Worm (Caenorhabditis elegans): ENCODE data around the gene Y73B6A.3.

Gene Y73B6A.3

DNA sequence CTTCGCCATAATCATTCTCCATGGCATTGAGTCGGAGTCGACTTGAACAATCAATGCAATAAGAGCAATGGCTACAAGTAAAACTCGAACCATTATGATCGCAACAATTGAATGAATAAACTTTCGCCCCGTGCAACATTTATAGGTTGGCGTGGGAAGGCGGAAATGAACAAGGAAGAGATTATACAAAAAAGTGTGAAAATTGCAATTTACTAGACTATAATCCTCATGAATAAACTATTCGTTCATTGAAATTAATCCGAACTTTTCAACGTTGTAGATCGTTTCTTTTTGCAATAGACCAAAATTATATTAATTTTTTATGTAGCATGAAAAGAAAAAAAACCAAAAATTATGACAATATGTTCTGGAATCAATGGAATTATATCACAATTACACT lies at the start of gene Y73B6A.3:
Gene Y73B6A.3 (minus strand): TSS at position 101 of the 400 bp plus-strand sequence.
- TF ChIP-seq nhr-111 (GFP tag; optimal IDR thresholded peaks at IDR 0.05): no peak
- no peak for TF ChIP-seq ceh-62 (tag; optimal IDR thresholded peaks at IDR 0.05)
- TF ChIP-seq lin-13 (GFP tag; optimal IDR thresholded peaks at IDR 0.05): no peak
- TF ChIP-seq dve-1 (tag; optimal IDR thresholded peaks at IDR 0.05; ENCODE audit: insufficient read depth): no peak
- TF ChIP-seq egl-43 (GFP tag; IDR thresholded peaks at IDR 0.05): no peak
- TF ChIP-seq nhr-77 (tag; optimal IDR thresholded peaks at IDR 0.05): no peak
- TF ChIP-seq aly-2 (tag; optimal IDR thresholded peaks at IDR 0.05): no peak
- no peak for TF ChIP-seq spr-1 (tag; optimal IDR thresholded peaks at IDR 0.05)
- no peak for TF ChIP-seq unc-130 (GFP tag; optimal IDR thresholded peaks at IDR 0.05)
- no peak for TF ChIP-seq Y48G9A.11 (GFP tag; IDR thresholded peaks at IDR 0.05)
- TF ChIP-seq rbr-2 (tag; optimal IDR thresholded peaks at IDR 0.05): no peak
- no peak for TF ChIP-seq snpc-1.2 (GFP tag; IDR thresholded peaks at IDR 0.05)
- no peak for TF ChIP-seq ZK546.5 (tag; optimal IDR thresholded peaks at IDR 0.05)
- no peak for TF ChIP-seq saeg-2 (GFP tag; IDR thresholded peaks at IDR 0.05)
- no peak for TF ChIP-seq vab-7 (GFP tag; IDR thresholded peaks at IDR 0.05)
- no peak for TF ChIP-seq Y105C5A.15 (GFP tag; IDR thresholded peaks at IDR 0.05)

- peak in 1 of 2 experiments; percentile 76 for TF ChIP-seq lsy-2 (tag; optimal IDR thresholded peaks at IDR 0.05)
- no peak for TF ChIP-seq zip-11 (GFP tag; IDR thresholded peaks at IDR 0.05)
- no peak for TF ChIP-seq sdz-12 (GFP tag; optimal IDR thresholded peaks at IDR 0.05)
- TF ChIP-seq nhr-42 (GFP tag; IDR thresholded peaks at IDR 0.05): no peak
- no peak for TF ChIP-seq unc-39 (tag; optimal IDR thresholded peaks at IDR 0.05)
- TF ChIP-seq zip-2 (tag; optimal IDR thresholded peaks at IDR 0.05): no peak
- no peak for TF ChIP-seq daf-19 (GFP tag; conservative IDR thresholded peaks at IDR 0.05)
- no peak for TF ChIP-seq duxl-1 (tag; optimal IDR thresholded peaks at IDR 0.05; ENCODE audit: poor library complexity)
- no peak for TF ChIP-seq cey-2 (tag; optimal IDR thresholded peaks at IDR 0.05; ENCODE audit: borderline replicate concordance, insufficient read depth)
- TF ChIP-seq ama-1 (optimal IDR thresholded peaks at IDR 0.05): peak; percentile 34
- no peak for TF ChIP-seq php-3 (GFP tag; IDR thresholded peaks at IDR 0.05)
- no peak for TF ChIP-seq nhr-111 (GFP tag; optimal IDR thresholded peaks at IDR 0.05)
- TF ChIP-seq zag-1 (tag; optimal IDR thresholded peaks at IDR 0.05): no peak
- no peak for TF ChIP-seq lim-7 (GFP tag; IDR thresholded peaks at IDR 0.05)
- no peak for TF ChIP-seq zfp-3 (GFP tag; conservative IDR thresholded peaks at IDR 0.05)
- no peak for TF ChIP-seq vab-7 (GFP tag; IDR thresholded peaks at IDR 0.05)
- TF ChIP-seq mdl-1 (tag; optimal IDR thresholded peaks at IDR 0.05): peak in 1 of 2 experiments; percentile 27
- no peak for TF ChIP-seq ces-1 (GFP tag; optimal IDR thresholded peaks at IDR 0.05)
- TF ChIP-seq nhr-10 (tag; optimal IDR thresholded peaks at IDR 0.05): no peak
- no peak for TF ChIP-seq F10B5.3 (tag; optimal IDR thresholded peaks at IDR 0.05)
- TF ChIP-seq aha-1 (tag): peak; percentile 98
- TF ChIP-seq zfp-2 (tag; optimal IDR thresholded peaks at IDR 0.05): no peak
- no peak for TF ChIP-seq fkh-10 (GFP tag; optimal IDR thresholded peaks at IDR 0.05)
- TF ChIP-seq lin-39 (tag; optimal IDR thresholded peaks at IDR 0.05): no peak
- TF ChIP-seq ceh-32 (tag; optimal IDR thresholded peaks at IDR 0.05; ENCODE audit: poor library complexity): no peak
- no peak for TF ChIP-seq gei-8 (GFP tag; optimal IDR thresholded peaks at IDR 0.05)
- TF ChIP-seq ZK337.2 (GFP tag; IDR thresholded peaks at IDR 0.05): no peak
- peak; percentile 48 for TF ChIP-seq set-16 (GFP tag; IDR thresholded peaks at IDR 0.05)
- TF ChIP-seq ceh-20 (GFP tag; IDR thresholded peaks at IDR 0.05): peak; percentile 54; the same call in 1 of the 2 replicates
- no peak for TF ChIP-seq aly-2 (tag; optimal IDR thresholded peaks at IDR 0.05)
- TF ChIP-seq mes-2 (tag; optimal IDR thresholded peaks at IDR 0.05; ENCODE audit: poor library complexity, severe bottlenecking): peak; percentile 68
- no peak for TF ChIP-seq unc-130 (GFP tag; optimal IDR thresholded peaks at IDR 0.05)
- TF ChIP-seq hlh-11 (tag; optimal IDR thresholded peaks at IDR 0.05): peak; percentile 90
- no peak for TF ChIP-seq daf-8 (GFP tag; IDR thresholded peaks at IDR 0.05)
- TF ChIP-seq jun-1 (tag; optimal IDR thresholded peaks at IDR 0.05): no peak
- peak; percentile 37 for TF ChIP-seq lin-13 (GFP tag; optimal IDR thresholded peaks at IDR 0.05)
- no peak for TF ChIP-seq nhr-77 (tag; optimal IDR thresholded peaks at IDR 0.05)
- TF ChIP-seq skn-1 (tag; optimal IDR thresholded peaks at IDR 0.05): no peak
- TF ChIP-seq nhr-41 (GFP tag; IDR thresholded peaks at IDR 0.05): no peak
- TF ChIP-seq madf-5 (GFP tag; IDR thresholded peaks at IDR 0.05): no peak
Observed at ce11 chrIV:6785873-6786272, 45.8 kb upstream of the Y73B6A.3 start.

Measured in whole organism, L4 larva.